Worm (Caenorhabditis elegans) whole organism, mixed stage, embryonic: Measurements from ENCODE around the gene B0228.7.

Experiments
- M03D4.4 ChIP-seq: sonication (generic microtip); optimal IDR thresholded peaks from 2 replicates; lab custom pipeline; 2017; ENCODE audit warnings: mild to moderate bottlenecking, missing genetic modification characterization, missing compliant biosample characterization
- bed-3 ChIP-seq: fragments of 200-800 bp; sonication (Bioruptor generic); optimal IDR thresholded peaks from 3 replicates; lab custom pipeline; 2018; ENCODE audit warnings: mild to moderate bottlenecking, missing genetic modification characterization, moderate library complexity, missing compliant biosample characterization
- blmp-1 ChIP-seq: fragments of 150-350 bp; optimal IDR thresholded peaks from 2 replicates; lab custom pipeline; 2014; ENCODE audit warnings: missing biosample characterization, missing genetic modification characterization
- ceh-39 ChIP-seq: fragments of 150-350 bp; optimal IDR thresholded peaks from 2 replicates; lab custom pipeline; 2014; ENCODE audit warnings: missing biosample characterization, missing genetic modification characterization
- ceh-43 ChIP-seq: fragments of 200-800 bp; sonication (Bioruptor generic); optimal IDR thresholded peaks from 2 replicates; lab custom pipeline; 2018; ENCODE audit warnings: mild to moderate bottlenecking, missing genetic modification characterization, moderate library complexity, missing compliant biosample characterization
- ceh-83 ChIP-seq: fragments of 200-800 bp; sonication (Bioruptor generic); optimal IDR thresholded peaks from 2 replicates; lab custom pipeline; 2018; ENCODE audit warnings: mild to moderate bottlenecking, missing genetic modification characterization, missing compliant biosample characterization
- ces-1 ChIP-seq: fragments of 150-350 bp; optimal IDR thresholded peaks from 2 replicates; lab custom pipeline; 2014; ENCODE audit warnings: missing biosample characterization, missing genetic modification reagents, missing genetic modification characterization
- cnd-1 ChIP-seq: fragments of 200-800 bp; sonication (Bioruptor generic); optimal IDR thresholded peaks from 2 replicates; lab custom pipeline; 2018; ENCODE audit warnings: mild to moderate bottlenecking, missing genetic modification characterization, missing compliant biosample characterization
- drap-1 ChIP-seq: fragments of 200-800 bp; sonication (Bioruptor generic); optimal IDR thresholded peaks from 3 replicates; lab custom pipeline; 2018; ENCODE audit warnings: mild to moderate bottlenecking, missing genetic modification characterization, missing compliant biosample characterization
- elt-1 ChIP-seq: sonication (generic microtip); optimal IDR thresholded peaks from 2 replicates; lab custom pipeline; 2017; ENCODE audit warnings: missing genetic modification characterization, mild to moderate bottlenecking, missing compliant biosample characterization, antibody characterized with exemption, moderate library complexity, borderline replicate concordance; ENCODE audit not compliant: insufficient read depth
- flh-1 ChIP-seq: fragments of 200-800 bp; sonication (Bioruptor generic); optimal IDR thresholded peaks from 2 replicates; lab custom pipeline; 2018; ENCODE audit warnings: mild to moderate bottlenecking, missing genetic modification characterization, moderate library complexity, missing compliant biosample characterization
- ham-2 ChIP-seq: fragments of 200-800 bp; sonication (Bioruptor generic); optimal IDR thresholded peaks from 2 replicates; lab custom pipeline; 2018; ENCODE audit warnings: mild to moderate bottlenecking, missing genetic modification characterization, missing compliant biosample characterization
- hlh-1 ChIP-seq: fragments of 150-350 bp; optimal IDR thresholded peaks from 2 replicates; lab custom pipeline; 2014; ENCODE audit warnings: missing biosample characterization, missing genetic modification reagents, missing genetic modification characterization
- lin-32 ChIP-seq: fragments of 200-800 bp; sonication (Bioruptor generic); optimal IDR thresholded peaks from 2 replicates; lab custom pipeline; 2018; ENCODE audit warnings: mild to moderate bottlenecking, missing genetic modification characterization, missing compliant biosample characterization
- lsy-2 ChIP-seq: fragments of 150-350 bp; optimal IDR thresholded peaks from 2 replicates; lab custom pipeline; 2014; ENCODE audit warnings: missing biosample characterization, missing genetic modification characterization
- mab-5 ChIP-seq: fragments of 150-350 bp; optimal IDR thresholded peaks from 2 replicates; lab custom pipeline; 2014; ENCODE audit warnings: missing biosample characterization, missing genetic modification characterization
- mep-1 ChIP-seq: fragments of 150-350 bp; optimal IDR thresholded peaks from 2 replicates; lab custom pipeline; 2017; ENCODE audit warnings: missing biosample characterization, missing genetic modification reagents, missing genetic modification characterization, inconsistent platforms
- nhr-12 ChIP-seq: fragments of 150-350 bp; optimal IDR thresholded peaks from 2 replicates; lab custom pipeline; 2014; ENCODE audit warnings: missing biosample characterization, missing genetic modification characterization
- nhr-2 ChIP-seq: fragments of 150-350 bp; optimal IDR thresholded peaks from 2 replicates; lab custom pipeline; 2014; ENCODE audit warnings: missing biosample characterization, missing genetic modification characterization
- nhr-28 ChIP-seq: fragments of 150-350 bp; optimal IDR thresholded peaks from 2 replicates; lab custom pipeline; 2014; ENCODE audit warnings: missing biosample characterization, missing genetic modification characterization
- nhr-76 ChIP-seq: sonication (generic microtip); optimal IDR thresholded peaks from 2 replicates; lab custom pipeline; 2017; ENCODE audit warnings: missing biosample characterization, missing genetic modification characterization
- pha-4 ChIP-seq: fragments of 150-350 bp; optimal IDR thresholded peaks from 2 replicates; lab custom pipeline; 2018; ENCODE audit warnings: missing biosample characterization, missing genetic modification reagents, missing genetic modification characterization
- sem-2 ChIP-seq: fragments of 200-800 bp; sonication (Bioruptor generic); optimal IDR thresholded peaks from 2 replicates; lab custom pipeline; 2018; ENCODE audit warnings: mild to moderate bottlenecking, missing genetic modification characterization, missing compliant biosample characterization
- snpc-4 ChIP-seq: fragments of 150-350 bp; optimal IDR thresholded peaks from 2 replicates; lab custom pipeline; 2014; ENCODE audit warnings: missing biosample characterization, missing genetic modification characterization
- sptf-1 ChIP-seq: sonication (generic microtip); optimal IDR thresholded peaks from 2 replicates; lab custom pipeline; 2017; ENCODE audit warnings: mild to moderate bottlenecking, missing genetic modification characterization, moderate library complexity, missing compliant biosample characterization
- tbx-8 ChIP-seq: fragments of 200-800 bp; sonication (Bioruptor generic); optimal IDR thresholded peaks from 2 replicates; lab custom pipeline; 2018; ENCODE audit warnings: mild to moderate bottlenecking, missing genetic modification characterization, moderate library complexity, missing compliant biosample characterization
- unc-120 ChIP-seq: sonication (generic microtip); optimal IDR thresholded peaks from 2 replicates; lab custom pipeline; 2017; ENCODE audit warnings: missing genetic modification characterization, missing compliant biosample characterization; ENCODE audit not compliant: poor library complexity, severe bottlenecking
- unc-39 ChIP-seq: fragments of 150-350 bp; optimal IDR thresholded peaks from 2 replicates; lab custom pipeline; 2014; ENCODE audit warnings: missing biosample characterization, missing genetic modification characterization
- unc-62 ChIP-seq: fragments of 150-350 bp; optimal IDR thresholded peaks from 2 replicates; lab custom pipeline; 2014; ENCODE audit warnings: missing biosample characterization, missing genetic modification reagents, missing genetic modification characterization
- zip-8 ChIP-seq: fragments of 150-350 bp; optimal IDR thresholded peaks from 2 replicates; lab custom pipeline; 2014; ENCODE audit warnings: missing biosample characterization, missing genetic modification characterization
- ztf-11 ChIP-seq: fragments of 150-350 bp; optimal IDR thresholded peaks from 2 replicates; lab custom pipeline; 2014; ENCODE audit warnings: missing biosample characterization, missing genetic modification characterization

B0228.7 gene

ce11 chrII:7801255-7801654 lies 42.4 kb upstream of the B0228.7 start:
- TF ChIP-seq nhr-2 (tag; lab: Kevin White, UChicago) (no peak), lsy-2 (tag; lab: Kevin White, UChicago) (no peak), lin-32 (no peak)

DNA sequence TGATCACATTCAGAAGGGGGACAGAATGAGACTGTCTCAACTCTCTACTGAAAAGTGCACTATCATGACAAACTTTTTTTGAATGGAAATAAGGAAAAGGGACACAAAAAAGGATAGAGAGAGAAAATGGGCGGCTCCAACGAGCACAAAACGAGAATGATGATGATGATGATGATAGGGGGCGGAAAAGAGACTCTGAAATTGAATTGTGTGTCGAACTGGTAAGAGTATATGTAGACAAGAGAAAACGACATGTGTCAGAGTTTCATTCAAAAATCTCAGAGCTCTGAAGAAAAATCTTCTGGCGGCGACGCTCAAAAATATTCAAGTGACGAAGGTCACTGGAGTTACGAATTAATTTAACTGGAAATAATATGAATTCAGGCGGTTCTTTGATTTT lies 36.5 kb upstream of the B0228.7 start:
- TF ChIP-seq sem-2 (GFP tag; lab: Kevin White, UChicago): no peak
- peak; percentile 52 for TF ChIP-seq ces-1 (GFP tag; lab: Kevin White, UChicago)

DNA sequence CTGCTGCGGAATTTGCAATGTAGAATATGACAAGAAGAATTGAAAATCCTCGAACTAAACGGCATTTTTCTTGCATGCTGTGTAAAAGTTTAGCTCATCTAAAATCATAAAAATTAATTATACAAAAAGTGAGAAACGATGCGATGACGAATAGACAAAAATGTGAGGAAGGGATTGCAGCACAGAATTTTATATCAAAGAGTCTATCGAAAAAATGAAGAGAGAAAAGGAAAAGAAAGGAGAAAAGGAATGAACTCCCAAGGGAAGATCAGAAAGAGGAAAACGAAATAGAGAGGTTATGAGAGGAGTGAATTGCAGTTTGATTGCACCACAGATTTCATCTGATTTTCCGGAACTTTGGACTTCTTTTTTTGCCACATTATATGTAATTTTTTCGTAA lies 35.4 kb upstream of the B0228.7 start, which contains the start of gene glr-4:
Gene glr-4 (minus strand): TSS at position 101 of the 400 bp plus-strand sequence.
- TF ChIP-seq ces-1 (GFP tag; lab: Kevin White, UChicago) (peak; percentile 5), unc-39 (tag; lab: Kevin White, UChicago) (no peak)
- TF ChIP-seq, all 35 proteins: peak for 1

DNA sequence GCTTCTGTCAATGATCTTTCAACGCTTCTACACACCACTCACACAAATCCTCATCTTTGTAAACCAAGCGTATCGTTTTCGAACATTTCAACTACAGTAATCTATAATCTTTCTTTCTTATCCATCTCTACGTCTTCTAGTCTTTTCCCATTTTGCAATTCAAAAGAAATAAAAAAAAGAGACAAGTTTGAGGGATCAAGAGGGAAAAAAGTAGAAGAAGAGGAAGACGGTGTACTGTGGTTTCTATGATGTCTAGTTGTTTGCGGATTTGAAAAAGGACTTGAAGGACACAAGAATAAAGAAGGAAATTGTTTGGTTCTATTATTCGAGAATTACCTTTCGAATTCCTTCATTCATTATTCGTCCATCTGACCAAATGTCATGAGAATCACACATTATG lies 33.7 kb upstream of the B0228.7 start:
- TF ChIP-seq unc-62 (GFP tag; lab: Kevin White, UChicago) (no peak), mab-5 (tag; lab: Kevin White, UChicago) (no peak), bed-3 (no peak), drap-1 (GFP tag; lab: Kevin White, UChicago) (no peak), elt-1 (tag; lab: Kevin White, UChicago) (no peak), nhr-76 (tag; lab: Kevin White, UChicago) (no peak), ceh-39 (tag; lab: Kevin White, UChicago) (no peak), blmp-1 (no peak), ham-2 (GFP tag; lab: Kevin White, UChicago) (no peak), ceh-83 (GFP tag; lab: Kevin White, UChicago) (no peak), unc-120 (no peak), ces-1 (GFP tag; lab: Kevin White, UChicago) (no peak), zip-8 (tag; lab: Kevin White, UChicago) (no peak), sptf-1 (no peak), ztf-11 (tag; lab: Kevin White, UChicago) (no peak), nhr-28 (tag; lab: Kevin White, UChicago) (no peak), tbx-8 (GFP tag; lab: Kevin White, UChicago) (no peak), hlh-1 (tag; lab: Kevin White, UChicago) (no peak), flh-1 (GFP tag; lab: Kevin White, UChicago) (no peak)

ce11 chrII:7791408-7792050 lies 32.7 kb upstream of the B0228.7 start:
- no peak for TF ChIP-seq cnd-1

DNA sequence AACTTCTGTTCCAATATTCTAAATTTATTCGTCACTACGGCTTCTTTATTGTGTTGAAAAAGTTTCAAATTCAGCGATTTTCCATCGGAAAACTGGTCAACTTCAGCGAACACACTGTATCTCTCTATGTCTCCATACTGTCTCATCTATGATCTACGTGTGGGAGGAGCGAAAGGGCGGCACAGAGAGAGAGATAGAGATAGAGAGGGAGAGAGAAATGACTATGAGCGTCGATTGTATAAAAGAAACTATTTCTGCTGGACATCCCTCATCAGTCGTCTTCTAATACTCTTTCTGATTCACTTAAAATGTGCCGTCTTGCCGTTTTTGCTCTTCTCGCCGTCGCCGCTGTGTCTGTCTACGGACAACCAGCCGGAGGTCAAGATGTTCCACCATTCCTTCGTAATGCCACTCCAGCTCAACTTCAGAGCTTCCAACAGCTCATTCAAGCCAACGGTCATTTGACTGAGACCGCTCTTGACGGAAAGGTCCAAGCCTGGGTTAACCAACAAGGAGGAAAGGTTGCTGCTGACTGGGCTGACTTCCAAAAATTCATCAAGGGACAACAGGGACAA lies 31.6 kb upstream of the B0228.7 start, which contains the start of gene srlf-1:
Gene srlf-1 (plus strand): TSS at position 268 of the 575 bp plus-strand sequence.
- TF ChIP-seq nhr-12 (tag; lab: Kevin White, UChicago) (no peak), zip-8 (tag; lab: Kevin White, UChicago) (no peak), M03D4.4 (tag; lab: Kevin White, UChicago) (no peak), mep-1 (tag; lab: Kevin White, UChicago) (no peak), lsy-2 (tag; lab: Kevin White, UChicago) (no peak), nhr-2 (tag; lab: Kevin White, UChicago) (no peak), pha-4 (tag; lab: Kevin White, UChicago) (no peak), snpc-4 (tag; lab: Kevin White, UChicago) (no peak), unc-39 (tag; lab: Kevin White, UChicago) (no peak), nhr-76 (tag; lab: Kevin White, UChicago) (no peak), ceh-43 (GFP tag; lab: Kevin White, UChicago) (no peak), nhr-28 (tag; lab: Kevin White, UChicago) (no peak), blmp-1 (no peak), ceh-39 (tag; lab: Kevin White, UChicago) (no peak), sptf-1 (no peak), ham-2 (GFP tag; lab: Kevin White, UChicago) (no peak), ces-1 (GFP tag; lab: Kevin White, UChicago) (no peak)
